Worm (Caenorhabditis elegans) whole organism, L2 larva: ENCODE results near the gene C13G5.2.

ENCODE experiments used
- C34F6.9 ChIP-seq: fragments of 150-350 bp; optimal IDR thresholded peaks from 2 replicates; lab custom pipeline; 2014; ENCODE audit warnings: missing biosample characterization, missing genetic modification characterization
- F13H6.1 ChIP-seq: sonication (generic microtip); optimal IDR thresholded peaks from 2 replicates; lab custom pipeline; 2016; ENCODE audit warnings: missing genetic modification characterization, missing compliant biosample characterization
- R02D3.7 ChIP-seq: fragments of 150-350 bp; optimal IDR thresholded peaks from 2 replicates; lab custom pipeline; 2014; ENCODE audit warnings: missing biosample characterization, missing genetic modification characterization
- ZK546.5 ChIP-seq: sonication (generic microtip); optimal IDR thresholded peaks from 2 replicates; lab custom pipeline; 2017; ENCODE audit warnings: missing biosample characterization, missing genetic modification characterization
- ama-1 ChIP-seq: fragments of 150-350 bp; optimal IDR thresholded peaks from 2 replicates; lab custom pipeline; 2018; ENCODE audit warnings: inconsistent platforms
- blmp-1 ChIP-seq: sonication (generic microtip); optimal IDR thresholded peaks from 2 replicates; lab custom pipeline; 2017; ENCODE audit warnings: missing genetic modification characterization, mild to moderate bottlenecking, missing compliant biosample characterization, antibody characterized with exemption, moderate library complexity; ENCODE audit not compliant: insufficient read depth
- ceh-16 ChIP-seq: fragments of 150-350 bp; optimal IDR thresholded peaks from 2 replicates; lab custom pipeline; 2014; ENCODE audit warnings: missing biosample characterization, missing genetic modification characterization
- crh-2 ChIP-seq: sonication (generic microtip); optimal IDR thresholded peaks from 2 replicates; lab custom pipeline; 2017; ENCODE audit warnings: missing biosample characterization, missing genetic modification characterization
- egl-27 ChIP-seq: sonication (generic microtip); optimal IDR thresholded peaks from 3 replicates; lab custom pipeline; 2017; ENCODE audit warnings: missing biosample characterization, missing genetic modification reagents, missing genetic modification characterization
- elt-3 ChIP-seq: sonication (generic microtip); optimal IDR thresholded peaks from 2 replicates; lab custom pipeline; 2017; ENCODE audit warnings: missing biosample characterization, missing genetic modification characterization
- fos-1 ChIP-seq: fragments of 150-350 bp; optimal IDR thresholded peaks from 2 replicates; lab custom pipeline; 2014; ENCODE audit warnings: missing biosample characterization, missing genetic modification characterization
- lin-11 ChIP-seq: fragments of 150-350 bp; sonication (generic microtip); optimal IDR thresholded peaks from 2 replicates; lab custom pipeline; 2014; ENCODE audit warnings: missing biosample characterization, missing genetic modification characterization, inconsistent platforms, mixed read lengths
- lin-13 ChIP-seq: fragments of 150-350 bp; optimal IDR thresholded peaks from 2 replicates; lab custom pipeline; 2014; ENCODE audit warnings: missing biosample characterization, missing genetic modification reagents, missing genetic modification characterization
- lin-39 ChIP-seq: fragments of 150-350 bp; optimal IDR thresholded peaks from 2 replicates; lab custom pipeline; 2014; ENCODE audit warnings: missing biosample characterization, missing genetic modification reagents, missing genetic modification characterization
- mab-5 ChIP-seq: fragments of 150-350 bp; optimal IDR thresholded peaks from 2 replicates; lab custom pipeline; 2014; ENCODE audit warnings: missing biosample characterization, missing genetic modification characterization
- mdl-1 ChIP-seq, 2 experiments: fragments of 150-350 bp in 1 of 2; sonication (generic microtip) in 1 of 2; optimal IDR thresholded peaks; 2 replicates each; lab custom pipeline; 2017; ENCODE audit warnings: missing biosample characterization in 2 of 2, missing genetic modification characterization in 2 of 2
- nhr-10 ChIP-seq: sonication (generic microtip); optimal IDR thresholded peaks from 2 replicates; lab custom pipeline; 2017; ENCODE audit warnings: missing biosample characterization, missing genetic modification characterization
- nhr-11 ChIP-seq: fragments of 150-350 bp; optimal IDR thresholded peaks from 2 replicates; lab custom pipeline; 2014; ENCODE audit warnings: missing biosample characterization, missing genetic modification characterization
- nhr-12 ChIP-seq: fragments of 150-350 bp; optimal IDR thresholded peaks from 2 replicates; lab custom pipeline; 2014; ENCODE audit warnings: missing biosample characterization, missing genetic modification characterization
- nhr-129 ChIP-seq: fragments of 150-350 bp; optimal IDR thresholded peaks from 2 replicates; lab custom pipeline; 2014; ENCODE audit warnings: missing biosample characterization, missing genetic modification characterization
- nhr-21 ChIP-seq: fragments of 150-350 bp; optimal IDR thresholded peaks from 2 replicates; lab custom pipeline; 2014; ENCODE audit warnings: missing biosample characterization, missing genetic modification characterization
- nhr-23 ChIP-seq: fragments of 150-350 bp; optimal IDR thresholded peaks from 2 replicates; lab custom pipeline; 2014; ENCODE audit warnings: missing biosample characterization, missing genetic modification reagents, missing genetic modification characterization
- nhr-237 ChIP-seq: fragments of 150-350 bp; optimal IDR thresholded peaks from 2 replicates; lab custom pipeline; 2014; ENCODE audit warnings: missing biosample characterization, missing genetic modification characterization
- nhr-25 ChIP-seq: fragments of 150-350 bp; sonication (generic microtip); optimal IDR thresholded peaks from 3 replicates; lab custom pipeline; 2014; ENCODE audit warnings: missing biosample characterization, missing genetic modification characterization
- nhr-6 ChIP-seq: fragments of 150-350 bp; optimal IDR thresholded peaks from 2 replicates; lab custom pipeline; 2014; ENCODE audit warnings: missing biosample characterization, missing genetic modification characterization
- nhr-77 ChIP-seq: fragments of 150-350 bp; optimal IDR thresholded peaks from 2 replicates; lab custom pipeline; 2014; ENCODE audit warnings: missing biosample characterization, missing genetic modification characterization
- peb-1 ChIP-seq: fragments of 150-350 bp; optimal IDR thresholded peaks from 2 replicates; lab custom pipeline; 2014; ENCODE audit warnings: missing biosample characterization, missing genetic modification characterization
- sem-4 ChIP-seq: fragments of 150-350 bp; optimal IDR thresholded peaks from 2 replicates; lab custom pipeline; 2014; ENCODE audit warnings: missing biosample characterization, missing genetic modification reagents, missing genetic modification characterization
- skn-1 ChIP-seq: sonication (generic microtip); optimal IDR thresholded peaks from 2 replicates; lab custom pipeline; 2017; ENCODE audit warnings: missing biosample characterization, missing genetic modification characterization
- sma-3 ChIP-seq: sonication (generic microtip); optimal IDR thresholded peaks from 2 replicates; lab custom pipeline; 2016; ENCODE audit warnings: missing genetic modification reagents, missing genetic modification characterization, missing compliant biosample characterization
- snpc-4 ChIP-seq: fragments of 150-350 bp; optimal IDR thresholded peaks from 2 replicates; lab custom pipeline; 2014; ENCODE audit warnings: missing biosample characterization, missing genetic modification characterization
- unc-55 ChIP-seq: fragments of 150-350 bp; sonication (generic microtip); optimal IDR thresholded peaks from 3 replicates; lab custom pipeline; 2014; ENCODE audit warnings: missing biosample characterization, missing genetic modification reagents, missing genetic modification characterization
- unc-62 ChIP-seq: fragments of 150-350 bp; optimal IDR thresholded peaks from 2 replicates; lab custom pipeline; 2014; ENCODE audit warnings: missing biosample characterization, missing genetic modification reagents, missing genetic modification characterization
- ztf-1 ChIP-seq: fragments of 200-800 bp; sonication (Bioruptor generic); conservative IDR thresholded peaks from 2 replicates; pipeline ENCODE4 v1.3.6; 2022; ENCODE audit warnings: missing genetic modification characterization, missing compliant biosample characterization
- ztf-11 ChIP-seq: sonication (generic microtip); optimal IDR thresholded peaks from 2 replicates; lab custom pipeline; 2017; ENCODE audit warnings: missing biosample characterization, missing genetic modification characterization

The C13G5.2 gene

ce11 chrIII:8590882-8591281 is 27.4 kb downstream of the C13G5.2 start, which contains the start of gene fipr-16:
Gene fipr-16 (minus strand): TSS chrIII:8590982.
- no peak for TF ChIP-seq lin-39 (tag; lab: Kevin White, UChicago)
- TF ChIP-seq R02D3.7 (tag; lab: Kevin White, UChicago): no peak
- no peak for TF ChIP-seq nhr-25
- TF ChIP-seq sem-4 (tag; lab: Kevin White, UChicago): no peak
- no peak for TF ChIP-seq ama-1 (lab: Kevin White, UChicago)
- no peak for TF ChIP-seq nhr-6 (tag; lab: Kevin White, UChicago)
- no peak for TF ChIP-seq skn-1 (tag; lab: Kevin White, UChicago)
- no peak for TF ChIP-seq sma-3
- no peak for TF ChIP-seq ztf-1 (GFP tag; lab: Robert Waterston, UW)
- TF ChIP-seq fos-1 (tag; lab: Kevin White, UChicago): no peak
- no peak for TF ChIP-seq snpc-4 (tag; lab: Kevin White, UChicago)
- no peak for TF ChIP-seq lin-13 (GFP tag; lab: Kevin White, UChicago)
- no peak for TF ChIP-seq blmp-1 (tag; lab: Kevin White, UChicago)
- no peak for TF ChIP-seq elt-3 (tag; lab: Kevin White, UChicago)
- no peak for TF ChIP-seq nhr-10
- TF ChIP-seq nhr-11 (tag; lab: Kevin White, UChicago): no peak
- TF ChIP-seq peb-1 (tag; lab: Kevin White, UChicago): no peak
- no peak for TF ChIP-seq lin-11 (tag; lab: Kevin White, UChicago)
- no peak for TF ChIP-seq crh-2
- no peak for TF ChIP-seq egl-27 (tag; lab: Kevin White, UChicago)

DNA sequence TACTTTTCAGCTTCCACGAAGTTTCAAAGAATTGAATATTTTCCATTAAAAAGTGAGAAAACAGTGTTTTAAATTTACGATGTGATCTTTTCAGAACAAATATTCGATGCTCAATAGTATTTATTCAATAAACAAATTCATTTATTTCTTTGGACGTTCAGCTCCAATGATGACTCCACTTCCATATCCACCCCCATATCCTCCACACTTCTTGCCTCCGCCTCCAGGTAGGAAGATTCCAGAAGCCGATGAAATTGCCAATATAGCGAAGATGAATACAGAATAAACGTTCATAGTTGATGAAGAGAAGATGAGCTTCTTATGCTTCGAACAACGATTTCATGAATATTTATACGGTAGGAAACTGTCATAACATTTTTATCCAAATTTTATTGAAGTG is 29.1 kb downstream of the C13G5.2 start, which contains the start of gene fip-3:
Gene fip-3, minus strand, starts transcription at position 294 of the 400 bp plus-strand sequence.
- TF ChIP-seq ztf-11 (tag; lab: Kevin White, UChicago) (no peak), ztf-1 (GFP tag; lab: Robert Waterston, UW) (no peak), nhr-129 (no peak), crh-2 (no peak), nhr-25 (no peak), unc-62 (GFP tag; lab: Kevin White, UChicago) (no peak)

ce11 chrIII:8588592-8589153 is 29.6 kb downstream of the C13G5.2 start, which contains the start of gene glr-1:
Gene glr-1 (minus strand): TSS chrIII:8588642.
- TF ChIP-seq nhr-6 (tag; lab: Kevin White, UChicago) (no peak), lin-39 (tag; lab: Kevin White, UChicago) (no peak), R02D3.7 (tag; lab: Kevin White, UChicago) (no peak), nhr-237 (tag; lab: Kevin White, UChicago) (no peak), nhr-77 (no peak), nhr-23 (no peak), nhr-11 (tag; lab: Kevin White, UChicago) (no peak), ZK546.5 (no peak), lin-13 (GFP tag; lab: Kevin White, UChicago) (no peak), lin-11 (tag; lab: Kevin White, UChicago) (no peak), unc-55 (GFP tag; lab: Kevin White, UChicago) (no peak)

DNA sequence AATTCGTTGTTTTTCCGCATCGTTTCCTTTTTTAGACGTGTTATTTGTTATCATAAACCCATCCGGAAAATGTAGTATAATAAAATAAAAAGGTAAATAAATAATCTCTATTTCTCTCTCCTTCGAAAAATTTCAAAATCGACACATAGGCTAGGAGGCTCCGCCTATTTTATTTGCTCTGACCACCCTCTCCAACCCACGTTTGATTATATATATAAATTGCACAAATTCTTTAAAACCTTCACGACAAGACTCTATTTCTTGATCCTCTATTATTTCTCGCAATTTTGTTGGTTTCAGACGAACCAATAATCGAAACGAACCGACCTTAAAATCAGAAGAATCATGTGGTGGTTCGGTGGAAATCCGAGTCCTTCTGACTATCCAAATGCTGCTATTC is 37.5 kb downstream of the C13G5.2 start, which contains the start of gene doxa-1:
Gene doxa-1, plus strand, starts transcription at position 301 of the 400 bp plus-strand sequence.
- TF ChIP-seq mab-5 (tag; lab: Kevin White, UChicago): no peak
- no peak for TF ChIP-seq nhr-11 (tag; lab: Kevin White, UChicago)
- no peak for TF ChIP-seq F13H6.1 (tag; lab: Kevin White, UChicago)
- TF ChIP-seq nhr-10: no peak
- no peak for TF ChIP-seq mdl-1 (tag; optimal IDR thresholded peaks at IDR 0.05; lab: Kevin White, UChicago)
- no peak for TF ChIP-seq C34F6.9 (tag; lab: Kevin White, UChicago)
- no peak for TF ChIP-seq lin-11 (tag; lab: Kevin White, UChicago)
- no peak for TF ChIP-seq R02D3.7 (tag; lab: Kevin White, UChicago)
- no peak for TF ChIP-seq nhr-21 (tag; lab: Kevin White, UChicago)
- TF ChIP-seq nhr-25: no peak
- no peak for TF ChIP-seq fos-1 (tag; lab: Kevin White, UChicago)
- TF ChIP-seq ceh-16 (tag; lab: Kevin White, UChicago): no peak
- no peak for TF ChIP-seq blmp-1 (tag; lab: Kevin White, UChicago)
- TF ChIP-seq skn-1 (tag; lab: Kevin White, UChicago): no peak
- TF ChIP-seq nhr-129: no peak
- TF ChIP-seq nhr-77: no peak
- TF ChIP-seq nhr-6 (tag; lab: Kevin White, UChicago): no peak
- TF ChIP-seq nhr-12 (tag; lab: Kevin White, UChicago): no peak
